Fruit fly (Drosophila melanogaster) whole organism, embryonic: Measurements from ENCODE around the gene Pfdn2.
A peak's percentile ranks its signal among the peaks of the same experiment; 100 is the strongest.

Source experiments
- Atf6 ChIP-seq: fragments of 200-800 bp; sonication (Bioruptor generic); IDR thresholded peaks from 2 replicates; pipeline ENCODE4 v1.3.6; 2022; ENCODE audit warnings: missing biosample characterization, missing genetic modification characterization
- Awh ChIP-seq: fragments of 200-800 bp; sonication (Bioruptor generic); IDR thresholded peaks from 2 replicates; pipeline ENCODE4, ENCODE4 v1.3.6; 2022; ENCODE audit warnings: missing biosample characterization, missing genetic modification characterization
- CG10209 ChIP-seq: fragments of 200-800 bp; sonication (Bioruptor generic); optimal IDR thresholded peaks from 3 replicates; lab custom pipeline; 2017; ENCODE audit warnings: missing biosample characterization, mild to moderate bottlenecking, missing genetic modification characterization, missing genetic modification reagents
- CG11504 ChIP-seq: fragments of 200-800 bp; sonication (Bioruptor generic); optimal IDR thresholded peaks from 3 replicates; lab custom pipeline; 2019; ENCODE audit warnings: missing biosample characterization, mild to moderate bottlenecking, missing genetic modification characterization, moderate library complexity
- CG11560 ChIP-seq: fragments of 200-800 bp; sonication (Bioruptor generic); IDR thresholded peaks from 3 replicates; pipeline ENCODE4 v1.3.6; 2022; ENCODE audit warnings: missing biosample characterization, missing genetic modification characterization
- CG12942 ChIP-seq: fragments of 200-800 bp; sonication (Bioruptor generic); optimal IDR thresholded peaks from 3 replicates; lab custom pipeline; 2016; ENCODE audit warnings: missing biosample characterization, missing genetic modification characterization
- CG13123 ChIP-seq: fragments of 200-800 bp; sonication (Bioruptor generic); optimal IDR thresholded peaks from 2 replicates; lab custom pipeline; 2016; ENCODE audit warnings: missing biosample characterization, missing genetic modification characterization
- CG13424 ChIP-seq: fragments of 200-800 bp; sonication (Bioruptor generic); optimal IDR thresholded peaks from 2 replicates; lab custom pipeline; 2019; ENCODE audit warnings: missing biosample characterization, mild to moderate bottlenecking, missing genetic modification characterization, moderate library complexity
- CG13894 ChIP-seq: fragments of 200-800 bp; sonication (Bioruptor generic); optimal IDR thresholded peaks from 3 replicates; lab custom pipeline; 2018; ENCODE audit warnings: missing biosample characterization, mild to moderate bottlenecking, missing genetic modification characterization, moderate library complexity
- CG14710 ChIP-seq: fragments of 200-800 bp; sonication (Bioruptor generic); optimal IDR thresholded peaks from 3 replicates; lab custom pipeline; 2019; ENCODE audit warnings: missing biosample characterization, mild to moderate bottlenecking, missing genetic modification characterization, moderate library complexity
- CG15479 ChIP-seq: fragments of 200-800 bp; sonication (Bioruptor generic); optimal IDR thresholded peaks from 3 replicates; lab custom pipeline; 2019; ENCODE audit warnings: missing biosample characterization, mild to moderate bottlenecking, missing genetic modification characterization, moderate library complexity
- CG17912 ChIP-seq: fragments of 200-800 bp; sonication (Bioruptor generic); optimal IDR thresholded peaks from 2 replicates; lab custom pipeline; 2018; ENCODE audit warnings: missing biosample characterization, mild to moderate bottlenecking, missing genetic modification characterization
- CG18599 ChIP-seq: fragments of 200-800 bp; sonication (Bioruptor generic); optimal IDR thresholded peaks from 3 replicates; lab custom pipeline; 2017; ENCODE audit warnings: missing biosample characterization, missing genetic modification characterization, mild to moderate bottlenecking, moderate library complexity, missing genetic modification reagents
- CG2678 ChIP-seq: fragments of 200-800 bp; sonication (Bioruptor generic); optimal IDR thresholded peaks from 3 replicates; lab custom pipeline; 2019; ENCODE audit warnings: missing biosample characterization, mild to moderate bottlenecking, missing genetic modification characterization, moderate library complexity
- CG2889 ChIP-seq: fragments of 200-800 bp; sonication (Bioruptor generic); IDR thresholded peaks from 3 replicates; pipeline ENCODE4 v1.3.6; 2022; ENCODE audit warnings: missing biosample characterization, missing genetic modification characterization
- CG32767 ChIP-seq: fragments of 200-800 bp; sonication (Bioruptor generic); IDR thresholded peaks from 2 replicates; pipeline ENCODE4 v1.3.6; 2022; ENCODE audit warnings: missing biosample characterization, missing genetic modification characterization
- CG3726 ChIP-seq: fragments of 200-800 bp; sonication (Bioruptor generic); IDR thresholded peaks from 3 replicates; pipeline ENCODE4, ENCODE4 v1.3.6; 2022; ENCODE audit warnings: missing biosample characterization, missing genetic modification characterization
- CG43689 ChIP-seq: fragments of 200-800 bp; sonication (Bioruptor generic); IDR thresholded peaks from 2 replicates; pipeline ENCODE4 v1.3.6; 2022; ENCODE audit warnings: missing biosample characterization, missing genetic modification characterization
- CG4424 ChIP-seq: fragments of 200-800 bp; sonication (Bioruptor generic); optimal IDR thresholded peaks from 3 replicates; lab custom pipeline; 2016; ENCODE audit warnings: missing biosample characterization, missing genetic modification characterization
- CG5180 ChIP-seq: fragments of 200-800 bp; sonication (Bioruptor generic); optimal IDR thresholded peaks from 3 replicates; lab custom pipeline; 2017; ENCODE audit warnings: missing biosample characterization, missing genetic modification characterization, mild to moderate bottlenecking, moderate library complexity, missing genetic modification reagents
- CG6654 ChIP-seq: fragments of 200-800 bp; sonication (Bioruptor generic); optimal IDR thresholded peaks from 2 replicates; lab custom pipeline; 2017; ENCODE audit warnings: missing biosample characterization, mild to moderate bottlenecking, missing genetic modification characterization
- CG6765 ChIP-seq: fragments of 200-800 bp; sonication (Bioruptor generic); optimal IDR thresholded peaks from 3 replicates; lab custom pipeline; 2017; ENCODE audit warnings: missing biosample characterization, mild to moderate bottlenecking, missing genetic modification characterization
- CG7928 ChIP-seq: fragments of 200-800 bp; sonication (Bioruptor generic); optimal IDR thresholded peaks from 2 replicates; lab custom pipeline; 2017; ENCODE audit warnings: missing biosample characterization, mild to moderate bottlenecking, missing genetic modification characterization
- CG8089 ChIP-seq: fragments of 200-800 bp; sonication (Bioruptor generic); optimal IDR thresholded peaks from 3 replicates; lab custom pipeline; 2016; ENCODE audit warnings: missing biosample characterization, missing genetic modification characterization
- CG9437 ChIP-seq: fragments of 200-800 bp; sonication (Bioruptor generic); optimal IDR thresholded peaks from 2 replicates; lab custom pipeline; 2018; ENCODE audit warnings: missing biosample characterization, mild to moderate bottlenecking, missing genetic modification characterization
- Dp ChIP-seq: fragments of 200-800 bp; sonication (Bioruptor generic); optimal IDR thresholded peaks from 2 replicates; lab custom pipeline; 2018; ENCODE audit warnings: missing biosample characterization, mild to moderate bottlenecking, missing genetic modification characterization, moderate library complexity
- Dref ChIP-seq: fragments of 200-800 bp; sonication (Bioruptor generic); IDR thresholded peaks from 2 replicates; pipeline ENCODE4 v1.3.6; 2022; ENCODE audit warnings: missing biosample characterization, missing genetic modification characterization
- E2f1 ChIP-seq: fragments of 200-800 bp; sonication (Bioruptor generic); IDR thresholded peaks from 2 replicates; pipeline ENCODE4 v1.3.6; 2022; ENCODE audit warnings: missing biosample characterization, missing genetic modification characterization
- Eip74EF ChIP-seq, 2 experiments: fragments of 200-800 bp in 1 of 2; fragments of >200 bp in 1 of 2; sonication (Bioruptor generic) in 1 of 2; optimal IDR thresholded peaks; 2 replicates each; lab custom pipeline; 2017 to 2019; ENCODE audit warnings: missing biosample characterization in 2 of 2, missing genetic modification characterization in 2 of 2, mild to moderate bottlenecking in 1 of 2, moderate library complexity in 1 of 2
- H15 ChIP-seq: fragments of 200-800 bp; sonication (Bioruptor generic); IDR thresholded peaks from 3 replicates; pipeline ENCODE4 v1.3.6; 2022; ENCODE audit warnings: missing biosample characterization, missing genetic modification characterization
- HLH3B ChIP-seq: fragments of 200-800 bp; sonication (Bioruptor generic); IDR thresholded peaks from 2 replicates; pipeline ENCODE4 v1.3.6; 2022; ENCODE audit warnings: missing biosample characterization, missing genetic modification characterization
- Lpt ChIP-seq: fragments of >200 bp; optimal IDR thresholded peaks from 2 replicates; lab custom pipeline; 2018; ENCODE audit warnings: missing biosample characterization, missing genetic modification characterization
- NFAT ChIP-seq: fragments of 200-800 bp; sonication (Bioruptor generic); IDR thresholded peaks from 2 replicates; pipeline ENCODE4 v1.3.6; 2022; ENCODE audit warnings: missing biosample characterization, missing genetic modification characterization
- Sox100B ChIP-seq: fragments of 200-800 bp; sonication (Bioruptor generic); optimal IDR thresholded peaks from 3 replicates; lab custom pipeline; 2018; ENCODE audit warnings: missing biosample characterization, mild to moderate bottlenecking, missing genetic modification characterization
- Taf1 ChIP-seq: fragments of 200-800 bp; sonication (Bioruptor generic); IDR thresholded peaks from 2 replicates; pipeline ENCODE4 v1.3.6; 2022; ENCODE audit warnings: missing biosample characterization, missing genetic modification characterization
- cas ChIP-seq: fragments of 200-800 bp; sonication (Bioruptor generic); IDR thresholded peaks from 2 replicates; pipeline ENCODE4 v1.3.6; 2022; ENCODE audit warnings: missing biosample characterization, missing genetic modification characterization
- corto ChIP-seq: fragments of 200-800 bp; sonication (Bioruptor generic); optimal IDR thresholded peaks from 2 replicates; lab custom pipeline; 2016; ENCODE audit warnings: missing biosample characterization, mild to moderate bottlenecking, missing genetic modification characterization, moderate library complexity
- ind ChIP-seq: fragments of 200-800 bp; sonication (Bioruptor generic); optimal IDR thresholded peaks from 3 replicates; lab custom pipeline; 2016; ENCODE audit warnings: missing biosample characterization, missing genetic modification characterization
- lbe ChIP-seq: fragments of 200-800 bp; sonication (Bioruptor generic); optimal IDR thresholded peaks from 2 replicates; lab custom pipeline; 2016; ENCODE audit warnings: missing biosample characterization, mild to moderate bottlenecking, missing genetic modification characterization
- peb ChIP-seq: fragments of 200-800 bp; sonication (Bioruptor generic); IDR thresholded peaks from 2 replicates; pipeline ENCODE4 v1.3.6; 2022; ENCODE audit warnings: missing biosample characterization, missing genetic modification characterization
- pho ChIP-seq: fragments of 200-800 bp; sonication (Bioruptor generic); optimal IDR thresholded peaks from 2 replicates; lab custom pipeline; 2016; ENCODE audit warnings: missing biosample characterization, missing genetic modification characterization
- pnt ChIP-seq: fragments of 200-800 bp; sonication (Bioruptor generic); optimal IDR thresholded peaks from 3 replicates; lab custom pipeline; 2016; ENCODE audit warnings: missing biosample characterization, missing genetic modification characterization
- psq ChIP-seq: fragments of 200-800 bp; sonication (Bioruptor generic); optimal IDR thresholded peaks from 2 replicates; lab custom pipeline; 2017; ENCODE audit warnings: missing biosample characterization, missing genetic modification characterization
- row ChIP-seq: fragments of 200-800 bp; sonication (Bioruptor generic); IDR thresholded peaks from 3 replicates; pipeline ENCODE4 v1.3.6; 2022; ENCODE audit warnings: missing biosample characterization, missing genetic modification characterization
- sc ChIP-seq, 3 experiments: fragments of >200 bp in 2 of 3; fragments of 200-800 bp in 1 of 3; sonication (Bioruptor generic) in 1 of 3; optimal IDR thresholded peaks; 2 replicates in 2 of 3; 3 replicates in 1 of 3; lab custom pipeline; 2017; ENCODE audit warnings: mild to moderate bottlenecking in 1 of 3, missing biosample characterization in 1 of 3, missing genetic modification characterization in 1 of 3, missing genetic modification reagents in 1 of 3
- sens-2 ChIP-seq: fragments of 200-800 bp; sonication (Bioruptor generic); IDR thresholded peaks from 2 replicates; pipeline ENCODE4 v1.3.6; 2022; ENCODE audit warnings: missing biosample characterization, missing genetic modification characterization
- shn ChIP-seq: fragments of 200-800 bp; sonication (Bioruptor generic); optimal IDR thresholded peaks from 3 replicates; lab custom pipeline; 2016; ENCODE audit warnings: missing biosample characterization, missing genetic modification characterization
- sima ChIP-seq: fragments of 200-800 bp; sonication (Bioruptor generic); optimal IDR thresholded peaks from 2 replicates; lab custom pipeline; 2016; ENCODE audit warnings: missing biosample characterization, missing genetic modification characterization
- stc ChIP-seq: fragments of 200-800 bp; sonication (Bioruptor generic); IDR thresholded peaks from 2 replicates; pipeline ENCODE4 v1.3.6; 2022; ENCODE audit warnings: missing biosample characterization, missing genetic modification characterization
- tna ChIP-seq: fragments of 200-800 bp; sonication (Bioruptor generic); IDR thresholded peaks from 2 replicates; pipeline ENCODE4 v1.3.6; 2022; ENCODE audit warnings: missing biosample characterization, missing genetic modification characterization; ENCODE audit not compliant: partially characterized antibody
- vvl ChIP-seq: fragments of 200-800 bp; sonication (Bioruptor generic); IDR thresholded peaks from 2 replicates; pipeline ENCODE4 v1.3.6; 2022; ENCODE audit warnings: missing biosample characterization, missing genetic modification characterization

Pfdn2 gene

DNA sequence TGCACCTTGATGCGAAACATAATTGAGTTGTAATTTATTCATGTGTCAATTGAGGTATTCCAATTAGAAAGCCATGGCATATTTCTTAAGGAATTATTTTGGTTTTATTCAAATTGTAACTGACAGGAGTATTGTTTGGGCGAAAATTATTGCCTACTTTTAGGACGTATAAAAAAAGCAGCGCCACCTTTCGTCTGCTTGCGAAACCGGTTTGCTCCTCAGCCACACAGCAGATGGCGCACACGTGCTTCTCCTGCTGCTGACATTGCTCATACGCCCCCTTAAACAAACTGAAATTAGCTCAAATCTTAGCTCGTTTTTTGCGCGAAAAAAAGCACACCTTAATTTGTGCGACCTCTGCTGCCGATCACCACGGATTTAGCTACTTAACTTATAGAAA is 26.3 kb downstream of the Pfdn2 start (continued):
- TF ChIP-seq shn (GFP tag; lab: Kevin White, UChicago) (peak; percentile 78), tna (no peak), H15 (peak; percentile 77), Taf1 (GFP tag; lab: Robert Waterston, UW) (peak; percentile 64), CG2889 (GFP tag; lab: Robert Waterston, UW) (no peak), CG17912 (peak; percentile 85), CG13424 (tag; lab: Kevin White, UChicago) (peak; percentile 69), CG6765 (GFP tag; lab: Kevin White, UChicago) (peak; percentile 42), CG43689 (GFP tag; lab: Robert Waterston, UW) (peak; percentile 50; the same call in 1 of the 2 replicates), CG6654 (GFP tag; lab: Kevin White, UChicago) (peak; percentile 36), peb (GFP tag; lab: Robert Waterston, UW) (no peak; the same call in 1 of the 2 replicates), sima (peak; percentile 24), CG15479 (GFP tag; lab: Kevin White, UChicago) (no peak), lbe (GFP tag; lab: Kevin White, UChicago) (no peak), CG4424 (GFP tag; lab: Kevin White, UChicago) (peak; percentile 74), CG13123 (no peak), CG2678 (tag; lab: Kevin White, UChicago) (peak; percentile 54), CG32767 (GFP tag; lab: Robert Waterston, UW) (no peak), corto (GFP tag; lab: Kevin White, UChicago) (no peak), CG13894 (tag; lab: Kevin White, UChicago) (no peak), sc (optimal IDR thresholded peaks at IDR 0.05; lab: Kevin White, UChicago) (no peak), sc (GFP tag; optimal IDR thresholded peaks at IDR 0.05; lab: Kevin White, UChicago) (peak; percentile 63), CG9437 (no peak), CG8089 (GFP tag; lab: Kevin White, UChicago) (peak; percentile 91), NFAT (GFP tag; lab: Robert Waterston, UW) (peak; percentile 95), E2f1 (GFP tag; lab: Robert Waterston, UW) (peak; percentile 63), Awh (GFP tag; lab: Robert Waterston, UW) (peak; percentile 61; the same call in 1 of the 2 replicates), vvl (GFP tag; lab: Robert Waterston, UW) (peak; percentile 87), ind (GFP tag; lab: Kevin White, UChicago) (peak; percentile 59), Lpt (GFP tag; lab: Kevin White, UChicago) (no peak), row (GFP tag; lab: Robert Waterston, UW) (peak; percentile 33; the same call in 1 of the 3 replicates), Dref (GFP tag; lab: Robert Waterston, UW) (no peak), Sox100B (GFP tag; lab: Kevin White, UChicago) (peak; percentile 17), HLH3B (peak; percentile 74), CG5180 (GFP tag; lab: Kevin White, UChicago) (peak; percentile 66), CG10209 (GFP tag; lab: Kevin White, UChicago) (peak; percentile 57), Dp (GFP tag; lab: Kevin White, UChicago) (peak; percentile 17), CG7928 (no peak), pho (GFP tag; lab: Kevin White, UChicago) (peak; percentile 21), CG14710 (tag; lab: Kevin White, UChicago) (peak; percentile 31), CG12942 (GFP tag; lab: Kevin White, UChicago) (peak; percentile 57), psq (GFP tag; lab: Kevin White, UChicago) (peak; percentile 6), pnt (GFP tag; lab: Kevin White, UChicago) (peak; percentile 76), CG3726 (GFP tag; lab: Robert Waterston, UW) (no peak), stc (GFP tag; lab: Robert Waterston, UW) (peak; percentile 60), CG18599 (GFP tag; lab: Kevin White, UChicago) (no peak), Eip74EF (GFP tag; optimal IDR thresholded peaks at IDR 0.05; lab: Kevin White, UChicago) (no peak), Atf6 (GFP tag; lab: Robert Waterston, UW) (peak; percentile 67), CG11504 (tag; lab: Kevin White, UChicago) (peak; percentile 74), sens-2 (GFP tag; lab: Robert Waterston, UW) (peak; percentile 76), CG11560 (tag; lab: Robert Waterston, UW) (peak; percentile 52; the same call in 1 of the 3 replicates), cas (GFP tag; lab: Robert Waterston, UW) (no peak)
